Fruit fly (Drosophila melanogaster) whole organism, pupa: ENCODE results near the gene Bacc.

ENCODE experiments used
- CG10348 ChIP-seq: fragments of 200-800 bp; sonication (Bioruptor generic); IDR thresholded peaks from 2 replicates; pipeline ENCODE4 v1.3.6; 2022; ENCODE audit warnings: missing biosample characterization, missing genetic modification characterization
- CG12605 ChIP-seq: fragments of 200-800 bp; sonication (Bioruptor generic); IDR thresholded peaks from 2 replicates; pipeline ENCODE4 v1.3.6; 2022; ENCODE audit warnings: missing biosample characterization, missing genetic modification characterization
- CG13204 ChIP-seq: fragments of 200-800 bp; sonication (Bioruptor generic); optimal IDR thresholded peaks from 2 replicates; lab custom pipeline; 2018; ENCODE audit warnings: missing biosample characterization, mild to moderate bottlenecking, missing genetic modification characterization, moderate library complexity
- CG15710 ChIP-seq: fragments of 200-800 bp; sonication (Bioruptor generic); optimal IDR thresholded peaks from 2 replicates; lab custom pipeline; 2018; ENCODE audit warnings: missing biosample characterization, mild to moderate bottlenecking, missing genetic modification characterization, moderate library complexity
- CG34367 ChIP-seq: fragments of 200-800 bp; sonication (Bioruptor generic); optimal IDR thresholded peaks from 2 replicates; lab custom pipeline; 2018; ENCODE audit warnings: missing biosample characterization, mild to moderate bottlenecking, missing genetic modification characterization
- CG4496 ChIP-seq: fragments of 200-800 bp; sonication (Bioruptor generic); IDR thresholded peaks from 3 replicates; pipeline ENCODE4 v1.3.6; 2022; ENCODE audit warnings: missing biosample characterization, missing genetic modification characterization
- CG8159 ChIP-seq: fragments of 200-800 bp; sonication (Bioruptor generic); optimal IDR thresholded peaks from 3 replicates; lab custom pipeline; 2018; ENCODE audit warnings: missing biosample characterization, mild to moderate bottlenecking, missing genetic modification characterization, moderate library complexity
- CG8301 ChIP-seq: fragments of 200-800 bp; sonication (Bioruptor generic); optimal IDR thresholded peaks from 2 replicates; lab custom pipeline; 2018; ENCODE audit warnings: missing biosample characterization, mild to moderate bottlenecking, missing genetic modification characterization
- CG9948 ChIP-seq: fragments of 200-800 bp; sonication (Bioruptor generic); optimal IDR thresholded peaks from 2 replicates; lab custom pipeline; 2018; ENCODE audit warnings: missing biosample characterization, mild to moderate bottlenecking, missing genetic modification characterization, moderate library complexity
- D1 ChIP-seq: fragments of 200-800 bp; sonication (Bioruptor generic); optimal IDR thresholded peaks from 2 replicates; lab custom pipeline; 2018; ENCODE audit warnings: missing biosample characterization, mild to moderate bottlenecking, missing genetic modification characterization, moderate library complexity
- EcR ChIP-seq: fragments of 200-800 bp; sonication (Bioruptor generic); optimal IDR thresholded peaks from 3 replicates; lab custom pipeline; 2019; ENCODE audit warnings: missing biosample characterization, missing genetic modification characterization, mild to moderate bottlenecking, moderate library complexity, missing genetic modification reagents
- Pif1B ChIP-seq: fragments of 200-800 bp; sonication (Bioruptor generic); optimal IDR thresholded peaks from 3 replicates; lab custom pipeline; 2016; ENCODE audit warnings: missing biosample characterization, missing genetic modification characterization
- Snoo ChIP-seq: fragments of 200-800 bp; sonication (Bioruptor generic); optimal IDR thresholded peaks from 3 replicates; lab custom pipeline; 2017; ENCODE audit warnings: missing biosample characterization, mild to moderate bottlenecking, missing genetic modification characterization, inconsistent platforms
- gl ChIP-seq: fragments of 200-800 bp; sonication (Bioruptor generic); optimal IDR thresholded peaks from 2 replicates; lab custom pipeline; 2018; ENCODE audit warnings: missing biosample characterization, mild to moderate bottlenecking, missing genetic modification characterization

DNA sequence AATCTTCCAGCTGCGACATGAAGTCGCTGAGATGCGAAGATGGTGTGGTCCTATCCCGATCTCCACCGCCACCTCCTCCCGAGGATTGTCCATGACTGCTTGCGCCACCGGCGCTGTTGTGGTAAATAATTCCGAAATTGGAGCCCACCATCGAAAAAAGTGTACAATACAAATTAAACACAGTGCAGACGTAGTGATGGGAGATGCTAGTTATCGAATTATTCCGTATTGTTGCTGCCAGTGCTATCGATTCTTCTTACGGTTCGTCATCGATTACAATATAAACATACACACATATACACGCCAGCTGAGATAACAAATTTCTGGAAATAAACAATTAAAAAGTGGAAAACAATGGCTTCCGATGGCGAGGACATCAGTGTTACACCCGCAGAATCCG, 15.4 kb downstream of the Bacc start, which contains the start of the genes Taf10b and Taf10:
- no peak for TF ChIP-seq CG8301
- TF ChIP-seq Snoo (tag; lab: Kevin White, UChicago), result no peak
- TF ChIP-seq CG8159 (tag; lab: Kevin White, UChicago), result no peak
- TF ChIP-seq D1 (tag; lab: Kevin White, UChicago), result no peak
- no peak for TF ChIP-seq CG34367 (tag; lab: Kevin White, UChicago)
- no peak for TF ChIP-seq EcR (GFP tag; lab: Kevin White, UChicago)
- no peak for TF ChIP-seq CG15710
- TF ChIP-seq CG4496 (GFP tag; lab: Robert Waterston, UW), result no peak
- no peak for TF ChIP-seq CG10348 (GFP tag; lab: Robert Waterston, UW)
- no peak for TF ChIP-seq Pif1B (GFP tag; lab: Kevin White, UChicago)
- no peak for TF ChIP-seq CG12605 (GFP tag; lab: Robert Waterston, UW)
- no peak for TF ChIP-seq CG9948 (tag; lab: Kevin White, UChicago)
- TF ChIP-seq gl, result no peak
- TF ChIP-seq CG13204 (GFP tag; lab: Kevin White, UChicago), result no peak
